Worm (Caenorhabditis elegans) whole organism, early embryonic: ENCODE measurements around the gene F54F7.8.

ENCODE experiments used
- B0310.2 ChIP-seq: sonication (generic microtip); optimal IDR thresholded peaks from 2 replicates; lab custom pipeline; 2016; ENCODE audit warnings: mild to moderate bottlenecking, missing genetic modification characterization, missing compliant biosample characterization
- F13C5.2 ChIP-seq: sonication (generic microtip); optimal IDR thresholded peaks from 2 replicates; lab custom pipeline; 2017; ENCODE audit warnings: mild to moderate bottlenecking, missing genetic modification characterization, inconsistent platforms, missing compliant biosample characterization
- aly-1 ChIP-seq: sonication (generic microtip); optimal IDR thresholded peaks from 2 replicates; lab custom pipeline; 2016; ENCODE audit warnings: missing genetic modification characterization, missing compliant biosample characterization
- ama-1 ChIP-seq: fragments of 150-350 bp; optimal IDR thresholded peaks from 2 replicates; lab custom pipeline; 2014
- ceh-13 ChIP-seq: fragments of 200-800 bp; sonication (Bioruptor generic); optimal IDR thresholded peaks from 2 replicates; lab custom pipeline; 2018; ENCODE audit warnings: mild to moderate bottlenecking, missing genetic modification characterization, missing compliant biosample characterization
- ceh-36 ChIP-seq: sonication (generic microtip); optimal IDR thresholded peaks from 2 replicates; lab custom pipeline; 2016; ENCODE audit warnings: missing genetic modification characterization, inconsistent platforms, missing compliant biosample characterization
- ets-7 ChIP-seq: sonication (generic microtip); optimal IDR thresholded peaks from 2 replicates; lab custom pipeline; 2016; ENCODE audit warnings: missing genotype, missing genetic modification characterization, missing compliant biosample characterization
- flt-1 ChIP-seq: fragments of 200-800 bp; sonication (Bioruptor generic); IDR thresholded peaks from 2 replicates; pipeline ENCODE4 v1.3.6; 2022; ENCODE audit warnings: missing genetic modification characterization, missing compliant biosample characterization
- hmbx-1 ChIP-seq: sonication (generic microtip); optimal IDR thresholded peaks from 2 replicates; lab custom pipeline; 2016; ENCODE audit warnings: mild to moderate bottlenecking, missing genetic modification characterization, missing compliant biosample characterization
- hmg-4 ChIP-seq: fragments of 200-800 bp; sonication (Bioruptor generic); optimal IDR thresholded peaks from 2 replicates; lab custom pipeline; 2018; ENCODE audit warnings: mild to moderate bottlenecking, missing genetic modification characterization, missing compliant biosample characterization
- hnd-1 ChIP-seq: sonication (generic microtip); optimal IDR thresholded peaks from 2 replicates; lab custom pipeline; 2016; ENCODE audit warnings: missing genetic modification characterization, missing compliant biosample characterization
- pes-1 ChIP-seq: fragments of 200-800 bp; sonication (Bioruptor generic); IDR thresholded peaks from 2 replicates; pipeline ENCODE4 v1.3.6; 2022; ENCODE audit warnings: missing genetic modification reagents, missing genetic modification characterization, missing compliant biosample characterization
- scrt-1 ChIP-seq: fragments of 200-800 bp; sonication (Bioruptor generic); IDR thresholded peaks from 2 replicates; pipeline ENCODE4 v1.3.6; 2022; ENCODE audit warnings: missing genetic modification characterization, missing compliant biosample characterization
- sea-1 ChIP-seq: fragments of 200-800 bp; sonication (Bioruptor generic); conservative IDR thresholded peaks from 2 replicates; pipeline ENCODE4 v1.3.6; 2022; ENCODE audit warnings: missing genetic modification characterization, missing compliant biosample characterization
- tbx-11 ChIP-seq: fragments of 200-800 bp; sonication (Bioruptor generic); IDR thresholded peaks from 2 replicates; pipeline ENCODE4 v1.3.6; 2022; ENCODE audit warnings: missing genetic modification characterization, missing compliant biosample characterization
- tbx-37 ChIP-seq: fragments of 200-800 bp; sonication (Bioruptor generic); conservative IDR thresholded peaks from 2 replicates; pipeline ENCODE4 v1.3.6; 2022; ENCODE audit warnings: missing genetic modification reagents, missing genetic modification characterization, missing compliant biosample characterization
- tra-4 ChIP-seq: sonication (generic microtip); optimal IDR thresholded peaks from 2 replicates; lab custom pipeline; 2017; ENCODE audit warnings: missing genetic modification characterization, missing compliant biosample characterization

Gene F54F7.8

DNA sequence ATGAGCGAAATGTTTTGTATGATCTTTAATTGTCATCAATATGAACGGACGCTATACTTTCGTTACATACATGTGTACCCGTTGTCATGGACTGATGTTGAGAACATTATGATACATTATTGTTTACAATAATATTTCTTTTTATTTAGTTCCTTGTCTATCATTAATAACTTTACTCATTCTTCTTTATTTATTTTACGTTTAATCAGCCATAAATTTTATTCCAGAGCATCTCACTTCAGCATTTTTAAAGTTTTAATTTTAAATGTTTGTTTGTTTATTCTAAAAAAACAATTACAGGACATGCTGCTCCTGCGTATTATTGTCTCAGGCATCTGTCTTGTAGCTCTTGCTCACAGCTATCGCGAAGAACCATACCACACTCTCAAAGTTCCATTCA is 11.4 kb downstream of the F54F7.8 start, which contains the start of gene F54F7.2:
Gene F54F7.2, plus strand, starts transcription at position 301 of the 400 bp plus-strand sequence.
- TF ChIP-seq tra-4 (tag; lab: Kevin White, UChicago), result no peak
- no peak for TF ChIP-seq tbx-11 (GFP tag; lab: Robert Waterston, UW)
- TF ChIP-seq ceh-36, result no peak
- TF ChIP-seq tbx-37 (GFP tag; lab: Robert Waterston, UW), result no peak
- no peak for TF ChIP-seq ceh-13
- TF ChIP-seq aly-1 (tag; lab: Kevin White, UChicago), result no peak
- TF ChIP-seq pes-1 (GFP tag; lab: Robert Waterston, UW), result no peak
- no peak for TF ChIP-seq scrt-1 (GFP tag; lab: Robert Waterston, UW)
- no peak for TF ChIP-seq hmg-4 (GFP tag; lab: Kevin White, UChicago)
- TF ChIP-seq sea-1, result no peak
- no peak for TF ChIP-seq flt-1 (GFP tag; lab: Robert Waterston, UW)
- no peak for TF ChIP-seq ets-7 (tag; lab: Kevin White, UChicago)
- no peak for TF ChIP-seq ama-1 (lab: Kevin White, UChicago)
- no peak for TF ChIP-seq hmbx-1 (tag; lab: Kevin White, UChicago)
- no peak for TF ChIP-seq B0310.2
- TF ChIP-seq hnd-1, result no peak

- TF ChIP-seq pes-1 (GFP tag; lab: Robert Waterston, UW) (no peak), scrt-1 (GFP tag; lab: Robert Waterston, UW) (no peak), flt-1 (GFP tag; lab: Robert Waterston, UW) (no peak), ceh-13 (no peak), hmg-4 (GFP tag; lab: Kevin White, UChicago) (no peak), tbx-37 (GFP tag; lab: Robert Waterston, UW) (no peak), tbx-11 (GFP tag; lab: Robert Waterston, UW) (no peak), aly-1 (tag; lab: Kevin White, UChicago) (no peak), B0310.2 (no peak), ama-1 (lab: Kevin White, UChicago) (no peak), ceh-36 (no peak), hmbx-1 (tag; lab: Kevin White, UChicago) (no peak), ets-7 (tag; lab: Kevin White, UChicago) (no peak), hnd-1 (no peak), sea-1 (no peak), F13C5.2 (tag; lab: Kevin White, UChicago) (no peak), tra-4 (tag; lab: Kevin White, UChicago) (no peak)
Observed at ce11 chrX:11837378-11837777, 17.4 kb downstream of the F54F7.8 start, which contains the start of gene taf-7.1. taf-7.1 (minus strand) TSS chrX:11837478.

DNA sequence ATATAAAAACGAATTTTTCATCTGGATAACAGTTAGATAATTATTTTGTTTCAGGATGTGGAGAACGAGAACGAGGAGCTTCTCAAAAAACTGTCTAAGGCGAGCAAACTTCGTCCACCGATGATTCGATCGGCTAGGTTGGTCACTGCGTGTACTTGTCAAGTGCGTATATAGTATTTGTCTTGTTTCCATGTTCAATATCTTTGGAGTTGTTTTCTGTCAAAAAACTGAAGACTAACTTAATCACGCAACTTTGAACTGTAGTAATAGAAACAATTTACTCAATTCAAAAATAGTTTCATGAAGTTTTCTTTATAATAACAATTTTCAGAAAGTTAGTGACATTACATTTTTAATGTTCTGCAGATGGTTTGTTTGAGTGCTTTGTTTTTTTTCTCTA is 26.1 kb downstream of the F54F7.8 start:
- TF ChIP-seq B0310.2, result no peak
- TF ChIP-seq hnd-1, result no peak
- no peak for TF ChIP-seq ama-1 (lab: Kevin White, UChicago)
- TF ChIP-seq scrt-1 (GFP tag; lab: Robert Waterston, UW), result no peak
- no peak for TF ChIP-seq sea-1
- TF ChIP-seq tbx-37 (GFP tag; lab: Robert Waterston, UW), result no peak
- TF ChIP-seq pes-1 (GFP tag; lab: Robert Waterston, UW), result no peak
- TF ChIP-seq ets-7 (tag; lab: Kevin White, UChicago), result no peak
- TF ChIP-seq F13C5.2 (tag; lab: Kevin White, UChicago), result no peak
- no peak for TF ChIP-seq tra-4 (tag; lab: Kevin White, UChicago)
- TF ChIP-seq ceh-13, result no peak
- TF ChIP-seq aly-1 (tag; lab: Kevin White, UChicago), result no peak
- TF ChIP-seq hmbx-1 (tag; lab: Kevin White, UChicago), result no peak
- TF ChIP-seq flt-1 (GFP tag; lab: Robert Waterston, UW), result no peak
- TF ChIP-seq tbx-11 (GFP tag; lab: Robert Waterston, UW), result no peak
- TF ChIP-seq hmg-4 (GFP tag; lab: Kevin White, UChicago), result no peak
- TF ChIP-seq ceh-36, result no peak

ce11 chrX:11827528-11827927 is 27.3 kb downstream of the F54F7.8 start:
- TF ChIP-seq aly-1 (tag; lab: Kevin White, UChicago), result no peak
- no peak for TF ChIP-seq ets-7 (tag; lab: Kevin White, UChicago)
- no peak for TF ChIP-seq tbx-37 (GFP tag; lab: Robert Waterston, UW)
- TF ChIP-seq F13C5.2 (tag; lab: Kevin White, UChicago), result no peak
- no peak for TF ChIP-seq tra-4 (tag; lab: Kevin White, UChicago)
- TF ChIP-seq ama-1 (lab: Kevin White, UChicago), result no peak
- TF ChIP-seq flt-1 (GFP tag; lab: Robert Waterston, UW), result no peak
- TF ChIP-seq hmg-4 (GFP tag; lab: Kevin White, UChicago), result no peak
- no peak for TF ChIP-seq hmbx-1 (tag; lab: Kevin White, UChicago)

DNA sequence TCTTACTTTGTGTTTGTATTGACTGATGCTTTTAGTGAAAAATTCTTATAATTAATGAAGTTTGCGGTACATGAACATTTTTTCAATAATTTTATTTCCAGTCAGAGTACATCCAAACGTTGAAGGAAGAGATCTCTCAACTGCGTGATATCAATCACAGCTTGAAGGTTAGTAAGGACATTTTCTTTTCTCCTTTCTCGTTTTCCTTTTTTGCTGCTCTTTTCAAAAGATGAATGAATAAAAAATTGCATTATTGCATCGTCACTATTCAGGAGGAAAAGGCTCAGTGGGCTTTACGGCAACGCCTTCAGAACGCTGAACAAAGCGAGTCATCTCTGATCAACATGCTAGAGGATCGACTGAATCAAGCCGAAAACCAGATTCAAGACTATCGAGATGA is 27.9 kb downstream of the F54F7.8 start:
- TF ChIP-seq pes-1 (GFP tag; lab: Robert Waterston, UW), result no peak
- no peak for TF ChIP-seq tbx-11 (GFP tag; lab: Robert Waterston, UW)
- TF ChIP-seq hmg-4 (GFP tag; lab: Kevin White, UChicago), result no peak
- no peak for TF ChIP-seq tra-4 (tag; lab: Kevin White, UChicago)
- no peak for TF ChIP-seq hmbx-1 (tag; lab: Kevin White, UChicago)
- no peak for TF ChIP-seq F13C5.2 (tag; lab: Kevin White, UChicago)
- TF ChIP-seq B0310.2, result no peak
- no peak for TF ChIP-seq ceh-36
- no peak for TF ChIP-seq aly-1 (tag; lab: Kevin White, UChicago)
- no peak for TF ChIP-seq ceh-13
- no peak for TF ChIP-seq ets-7 (tag; lab: Kevin White, UChicago)
- no peak for TF ChIP-seq sea-1
- no peak for TF ChIP-seq tbx-37 (GFP tag; lab: Robert Waterston, UW)
- no peak for TF ChIP-seq hnd-1

- TF ChIP-seq ets-7 (tag; lab: Kevin White, UChicago) (no peak), F13C5.2 (tag; lab: Kevin White, UChicago) (no peak), sea-1 (no peak), flt-1 (GFP tag; lab: Robert Waterston, UW) (no peak), tbx-37 (GFP tag; lab: Robert Waterston, UW) (no peak), hmbx-1 (tag; lab: Kevin White, UChicago) (no peak), B0310.2 (no peak), ceh-36 (no peak), hmg-4 (GFP tag; lab: Kevin White, UChicago) (no peak), hnd-1 (no peak), tra-4 (tag; lab: Kevin White, UChicago) (no peak), tbx-11 (GFP tag; lab: Robert Waterston, UW) (no peak), scrt-1 (GFP tag; lab: Robert Waterston, UW) (no peak), aly-1 (tag; lab: Kevin White, UChicago) (no peak), ceh-13 (no peak), ama-1 (lab: Kevin White, UChicago) (no peak), pes-1 (GFP tag; lab: Robert Waterston, UW) (no peak)
Observed at ce11 chrX:11823704-11824103, 31.1 kb downstream of the F54F7.8 start, which contains the start of gene tag-241. tag-241 (plus strand) TSS chrX:11824004.
